Worm (Caenorhabditis elegans) whole organism, L4 larva: ENCODE results near the gene sre-30.

ENCODE experiments used
- F49E8.2 ChIP-seq: sonication (generic microtip); optimal IDR thresholded peaks from 2 replicates; lab custom pipeline; 2016; ENCODE audit warnings: missing compliant biosample characterization, mild to moderate bottlenecking, missing genetic modification characterization, borderline replicate concordance
- R02D3.7 ChIP-seq: fragments of 150-350 bp; sonication (generic microtip); optimal IDR thresholded peaks from 3 replicates; lab custom pipeline; 2014; ENCODE audit warnings: missing biosample characterization, missing genetic modification characterization
- mdl-1 ChIP-seq, 2 experiments: fragments of 150-350 bp in 1 of 2; sonication (generic microtip) in 1 of 2; optimal IDR thresholded peaks; 2 replicates each; lab custom pipeline; 2014 to 2017; ENCODE audit warnings: missing biosample characterization in 2 of 2, missing genetic modification characterization in 2 of 2
- nhr-237 ChIP-seq: sonication (generic microtip); optimal IDR thresholded peaks from 2 replicates; lab custom pipeline; 2017; ENCODE audit warnings: missing biosample characterization, missing genetic modification characterization
- snpc-1.2 ChIP-seq: fragments of 200-800 bp; sonication (Bioruptor generic); IDR thresholded peaks from 2 replicates; pipeline ENCODE4 v1.3.6; 2022; ENCODE audit warnings: missing genetic modification reagents, missing genetic modification characterization, missing compliant biosample characterization
- snpc-4 ChIP-seq: fragments of 150-350 bp; optimal IDR thresholded peaks from 2 replicates; lab custom pipeline; 2014; ENCODE audit warnings: missing biosample characterization, missing genetic modification characterization
- unc-62 ChIP-seq, 3 experiments: fragments of 150-350 bp in 1 of 3; sonication (generic microtip); optimal IDR thresholded peaks in 2 of 3; peaks in 1 of 3; 1 replicate in 1 of 3; 2 replicates in 2 of 3; lab custom pipeline; 2014 to 2017; ENCODE audit warnings: missing biosample characterization in 3 of 3, missing genetic modification characterization in 3 of 3, missing genetic modification reagents in 3 of 3, missing genotype in 1 of 3

- TF ChIP-seq snpc-1.2 (GFP tag; lab: Robert Waterston, UW) = no peak
- no peak for TF ChIP-seq mdl-1 (tag; optimal IDR thresholded peaks at IDR 0.05; lab: Kevin White, UChicago)
- no peak for TF ChIP-seq R02D3.7 (tag; lab: Kevin White, UChicago)
- TF ChIP-seq snpc-4 (tag; lab: Kevin White, UChicago) = no peak
- TF ChIP-seq unc-62 (GFP tag; optimal IDR thresholded peaks at IDR 0.05 in 1 of 2; lab: Kevin White, UChicago) = no peak
- no peak for TF ChIP-seq unc-62 (tag; optimal IDR thresholded peaks at IDR 0.05; lab: Kevin White, UChicago)
- TF ChIP-seq nhr-237 (tag; lab: Kevin White, UChicago) = no peak
- no peak for TF ChIP-seq F49E8.2 (tag; lab: Kevin White, UChicago)
Measured at ce11 chrII:12448241-12448640, 41.9 kb upstream of the sre-30 start, which contains the start of gene srh-27.
